Fruit fly (Drosophila melanogaster) whole organism, embryonic: ENCODE results near the gene CG43338.

Experiments
- Awh ChIP-seq: fragments of 200-800 bp; sonication (Bioruptor generic); IDR thresholded peaks from 2 replicates; pipeline ENCODE4, ENCODE4 v1.3.6; 2022; ENCODE audit warnings: missing biosample characterization, missing genetic modification characterization
- CG10147 ChIP-seq: fragments of 200-800 bp; sonication (Bioruptor generic); optimal IDR thresholded peaks from 2 replicates; lab custom pipeline; 2019; ENCODE audit warnings: missing biosample characterization, mild to moderate bottlenecking, missing genetic modification characterization, moderate library complexity
- CG11456 ChIP-seq: fragments of 200-800 bp; sonication (Bioruptor generic); IDR thresholded peaks from 3 replicates; pipeline ENCODE4 v1.3.6; 2022; ENCODE audit warnings: missing biosample characterization, missing genetic modification characterization
- CG12391 ChIP-seq: fragments of 200-800 bp; sonication (Bioruptor generic); optimal IDR thresholded peaks from 3 replicates; lab custom pipeline; 2018; ENCODE audit warnings: missing biosample characterization, mild to moderate bottlenecking, missing genetic modification characterization, moderate library complexity
- CG13894 ChIP-seq: fragments of 200-800 bp; sonication (Bioruptor generic); optimal IDR thresholded peaks from 3 replicates; lab custom pipeline; 2018; ENCODE audit warnings: missing biosample characterization, mild to moderate bottlenecking, missing genetic modification characterization, moderate library complexity
- CG14860 ChIP-seq: fragments of 200-800 bp; sonication (Bioruptor generic); IDR thresholded peaks from 3 replicates; pipeline ENCODE4 v1.3.6; 2022; ENCODE audit warnings: missing biosample characterization, missing genetic modification characterization; ENCODE audit not compliant: partially characterized antibody
- CG1529 ChIP-seq: fragments of 200-800 bp; sonication (Bioruptor generic); optimal IDR thresholded peaks from 3 replicates; lab custom pipeline; 2018; ENCODE audit warnings: missing biosample characterization, missing genetic modification characterization
- CG16863 ChIP-seq: fragments of 200-800 bp; sonication (Bioruptor generic); optimal IDR thresholded peaks from 3 replicates; lab custom pipeline; 2016; ENCODE audit warnings: missing biosample characterization, missing genetic modification characterization
- CG17328 ChIP-seq: fragments of 200-800 bp; sonication (Bioruptor generic); IDR thresholded peaks from 2 replicates; pipeline ENCODE4 v1.3.6; 2022; ENCODE audit warnings: missing biosample characterization, missing genetic modification characterization
- CG17568 ChIP-seq: fragments of 200-800 bp; sonication (Bioruptor generic); optimal IDR thresholded peaks from 2 replicates; lab custom pipeline; 2018; ENCODE audit warnings: missing biosample characterization, mild to moderate bottlenecking, missing genetic modification characterization, moderate library complexity
- CG18476 ChIP-seq: fragments of 200-800 bp; sonication (Bioruptor generic); optimal IDR thresholded peaks from 2 replicates; lab custom pipeline; 2016; ENCODE audit warnings: missing biosample characterization, mild to moderate bottlenecking, missing genetic modification characterization
- CG30020 ChIP-seq: fragments of 200-800 bp; optimal IDR thresholded peaks from 2 replicates; lab custom pipeline; 2019; ENCODE audit warnings: missing biosample characterization, mild to moderate bottlenecking, missing genetic modification characterization, moderate library complexity
- CG30431 ChIP-seq: fragments of 200-800 bp; sonication (Bioruptor generic); optimal IDR thresholded peaks from 2 replicates; lab custom pipeline; 2017; ENCODE audit warnings: missing biosample characterization, missing genetic modification characterization
- CG31365 ChIP-seq: fragments of 200-800 bp; sonication (Bioruptor generic); optimal IDR thresholded peaks from 2 replicates; lab custom pipeline; 2018; ENCODE audit warnings: missing biosample characterization, mild to moderate bottlenecking, missing genetic modification characterization
- CG31441 ChIP-seq: fragments of 200-800 bp; sonication (Bioruptor generic); IDR thresholded peaks from 2 replicates; pipeline ENCODE4 v1.3.6; 2022; ENCODE audit warnings: missing biosample characterization, missing genetic modification characterization
- CG33213 ChIP-seq: fragments of 200-800 bp; sonication (Bioruptor generic); optimal IDR thresholded peaks from 3 replicates; lab custom pipeline; 2016; ENCODE audit warnings: missing biosample characterization, missing genetic modification characterization
- CG3847 ChIP-seq: fragments of 200-800 bp; sonication (Bioruptor generic); IDR thresholded peaks from 2 replicates; pipeline ENCODE4 v1.3.6; 2022; ENCODE audit warnings: missing biosample characterization, missing genetic modification characterization
- CG4707 ChIP-seq: fragments of 200-800 bp; sonication (Bioruptor generic); optimal IDR thresholded peaks from 2 replicates; lab custom pipeline; 2018; ENCODE audit warnings: missing biosample characterization, mild to moderate bottlenecking, missing genetic modification characterization, moderate library complexity
- CG7556 ChIP-seq: fragments of 200-800 bp; sonication (Bioruptor generic); optimal IDR thresholded peaks from 2 replicates; lab custom pipeline; 2017; ENCODE audit warnings: missing biosample characterization, mild to moderate bottlenecking, missing genetic modification characterization
- CTCF ChIP-seq: fragments of 200-800 bp; sonication (Bioruptor generic); optimal IDR thresholded peaks from 2 replicates; lab custom pipeline; 2017; ENCODE audit warnings: missing biosample characterization, mild to moderate bottlenecking, missing genetic modification characterization, moderate library complexity
- CrebB ChIP-seq: fragments of 200-800 bp; sonication (Bioruptor generic); optimal IDR thresholded peaks from 3 replicates; lab custom pipeline; 2018; ENCODE audit warnings: missing biosample characterization, mild to moderate bottlenecking, missing genetic modification characterization
- Dp ChIP-seq: fragments of 200-800 bp; sonication (Bioruptor generic); optimal IDR thresholded peaks from 2 replicates; lab custom pipeline; 2018; ENCODE audit warnings: missing biosample characterization, mild to moderate bottlenecking, missing genetic modification characterization, moderate library complexity
- Dref ChIP-seq: fragments of 200-800 bp; sonication (Bioruptor generic); IDR thresholded peaks from 2 replicates; pipeline ENCODE4 v1.3.6; 2022; ENCODE audit warnings: missing biosample characterization, missing genetic modification characterization
- HmgZ ChIP-seq: fragments of 200-800 bp; sonication (Bioruptor generic); optimal IDR thresholded peaks from 2 replicates; lab custom pipeline; 2018; ENCODE audit warnings: missing biosample characterization, mild to moderate bottlenecking, missing genetic modification characterization
- Hr51 ChIP-seq, 2 experiments: fragments of 200-800 bp; sonication (Bioruptor generic); optimal IDR thresholded peaks; 2 replicates in 1 of 2; 3 replicates in 1 of 2; lab custom pipeline; 2016 to 2018; ENCODE audit warnings: missing biosample characterization in 2 of 2, missing genetic modification characterization in 2 of 2, mild to moderate bottlenecking in 1 of 2, moderate library complexity in 1 of 2
- Kr ChIP-seq: fragments of 200-800 bp; sonication (Bioruptor generic); optimal IDR thresholded peaks from 2 replicates; lab custom pipeline; 2017; ENCODE audit warnings: missing biosample characterization, mild to moderate bottlenecking, missing genetic modification characterization
- Lhr ChIP-seq: fragments of 200-800 bp; sonication (Bioruptor generic); optimal IDR thresholded peaks from 3 replicates; lab custom pipeline; 2017; ENCODE audit warnings: mild to moderate bottlenecking, missing biosample characterization, missing genetic modification reagents, missing genetic modification characterization
- Lpt ChIP-seq: fragments of >200 bp; optimal IDR thresholded peaks from 2 replicates; lab custom pipeline; 2018; ENCODE audit warnings: missing biosample characterization, missing genetic modification characterization
- Ptx1 ChIP-seq: fragments of 200-800 bp; sonication (Bioruptor generic); IDR thresholded peaks from 2 replicates; pipeline ENCODE4 v1.3.6; 2022; ENCODE audit warnings: missing biosample characterization, missing genetic modification characterization
- Sox102F ChIP-seq: fragments of 200-800 bp; sonication (Bioruptor generic); optimal IDR thresholded peaks from 2 replicates; lab custom pipeline; 2018; ENCODE audit warnings: missing biosample characterization, mild to moderate bottlenecking, missing genetic modification characterization, moderate library complexity
- TFAM ChIP-seq: fragments of 200-800 bp; sonication (Bioruptor generic); optimal IDR thresholded peaks from 2 replicates; lab custom pipeline; 2017; ENCODE audit warnings: missing biosample characterization, missing genetic modification characterization, inconsistent platforms
- YL-1 ChIP-seq: fragments of 200-800 bp; sonication (Bioruptor generic); optimal IDR thresholded peaks from 3 replicates; lab custom pipeline; 2017; ENCODE audit warnings: missing biosample characterization, mild to moderate bottlenecking, missing genetic modification characterization
- ap ChIP-seq: fragments of 200-800 bp; sonication (Bioruptor generic); IDR thresholded peaks from 2 replicates; pipeline ENCODE4 v1.3.6; 2022; ENCODE audit warnings: missing biosample characterization, missing genetic modification characterization
- bowl ChIP-seq: fragments of 200-800 bp; sonication (Bioruptor generic); IDR thresholded peaks from 2 replicates; pipeline ENCODE4 v1.3.6; 2022; ENCODE audit warnings: missing biosample characterization, missing genetic modification characterization
- dm ChIP-seq: fragments of 200-800 bp; sonication (Bioruptor generic); optimal IDR thresholded peaks from 3 replicates; lab custom pipeline; 2016; ENCODE audit warnings: missing biosample characterization, missing genetic modification characterization
- dysf ChIP-seq: fragments of 200-800 bp; sonication (Bioruptor generic); IDR thresholded peaks from 3 replicates; pipeline ENCODE4 v1.3.6; 2022; ENCODE audit warnings: missing biosample characterization, missing genetic modification characterization
- ems ChIP-seq: fragments of 200-800 bp; sonication (Bioruptor generic); optimal IDR thresholded peaks from 3 replicates; lab custom pipeline; 2016; ENCODE audit warnings: missing biosample characterization, missing genetic modification characterization
- exex ChIP-seq: fragments of 200-800 bp; sonication (Bioruptor generic); optimal IDR thresholded peaks from 4 replicates; lab custom pipeline; 2018; ENCODE audit warnings: missing biosample characterization, mild to moderate bottlenecking, missing genetic modification characterization, moderate library complexity
- eyg ChIP-seq: fragments of 200-800 bp; sonication (Bioruptor generic); optimal IDR thresholded peaks from 3 replicates; lab custom pipeline; 2016; ENCODE audit warnings: missing biosample characterization, missing genetic modification characterization
- gce ChIP-seq: fragments of 200-800 bp; sonication (Bioruptor generic); IDR thresholded peaks from 3 replicates; pipeline ENCODE4 v1.3.6; 2022; ENCODE audit warnings: missing biosample characterization, missing genetic modification characterization
- h ChIP-seq: fragments of >200 bp; optimal IDR thresholded peaks from 2 replicates; lab custom pipeline; 2017
- hb ChIP-seq: fragments of 200-800 bp; sonication (Bioruptor generic); IDR thresholded peaks from 3 replicates; pipeline ENCODE4 v1.3.6; 2022; ENCODE audit warnings: missing biosample characterization, missing genetic modification characterization; ENCODE audit not compliant: partially characterized antibody
- lmd ChIP-seq: fragments of 200-800 bp; sonication (Bioruptor generic); IDR thresholded peaks from 2 replicates; pipeline ENCODE4 v1.3.6; 2022; ENCODE audit warnings: missing biosample characterization, missing genetic modification characterization
- mld ChIP-seq: fragments of 200-800 bp; sonication (Bioruptor generic); IDR thresholded peaks from 3 replicates; pipeline ENCODE4 v1.3.6; 2022; ENCODE audit warnings: missing biosample characterization, missing genetic modification characterization; ENCODE audit not compliant: partially characterized antibody
- nau ChIP-seq: fragments of 200-800 bp; sonication (Bioruptor generic); optimal IDR thresholded peaks from 3 replicates; lab custom pipeline; 2017; ENCODE audit warnings: missing biosample characterization, mild to moderate bottlenecking, missing genetic modification characterization, missing genetic modification reagents
- pfk ChIP-seq: fragments of 200-800 bp; sonication (Bioruptor generic); optimal IDR thresholded peaks from 2 replicates; lab custom pipeline; 2018; ENCODE audit warnings: missing biosample characterization, mild to moderate bottlenecking, missing genetic modification characterization, moderate library complexity
- seq ChIP-seq: fragments of 200-800 bp; sonication (Bioruptor generic); IDR thresholded peaks from 2 replicates; pipeline ENCODE4 v1.3.6; 2022; ENCODE audit warnings: missing biosample characterization, missing genetic modification characterization
- sima ChIP-seq: fragments of 200-800 bp; sonication (Bioruptor generic); optimal IDR thresholded peaks from 2 replicates; lab custom pipeline; 2016; ENCODE audit warnings: missing biosample characterization, missing genetic modification characterization
- slbo ChIP-seq: fragments of 200-800 bp; sonication (Bioruptor generic); IDR thresholded peaks from 2 replicates; pipeline ENCODE4 v1.3.6; 2022; ENCODE audit warnings: missing biosample characterization, missing genetic modification characterization
- sqz ChIP-seq: fragments of 200-800 bp; sonication (Bioruptor generic); optimal IDR thresholded peaks from 3 replicates; lab custom pipeline; 2018; ENCODE audit warnings: missing biosample characterization, mild to moderate bottlenecking, missing genetic modification characterization
- sug ChIP-seq: fragments of 200-800 bp; optimal IDR thresholded peaks from 2 replicates; lab custom pipeline; 2019; ENCODE audit warnings: missing biosample characterization, mild to moderate bottlenecking, missing genetic modification characterization, moderate library complexity
- wor ChIP-seq: fragments of 200-800 bp; sonication (Bioruptor generic); IDR thresholded peaks from 2 replicates; pipeline ENCODE4 v1.3.6; 2022; ENCODE audit warnings: missing biosample characterization, missing genetic modification characterization
- zen ChIP-seq: fragments of 200-800 bp; sonication (Bioruptor generic); optimal IDR thresholded peaks from 3 replicates; lab custom pipeline; 2018; ENCODE audit warnings: missing biosample characterization, mild to moderate bottlenecking, missing genetic modification characterization, moderate library complexity

CG43338 gene

dm6 chr2L:18681903-18682302 is 10.9 kb upstream of the CG43338 start, which contains the start of gene tos (continued):
- TF ChIP-seq TFAM (GFP tag; lab: Kevin White, UChicago) (no peak), dysf (no peak), Lpt (GFP tag; lab: Kevin White, UChicago) (no peak), YL-1 (GFP tag; lab: Kevin White, UChicago) (peak; percentile 49), exex (tag; lab: Kevin White, UChicago) (no peak), CG18476 (GFP tag; lab: Kevin White, UChicago) (no peak), sqz (GFP tag; lab: Kevin White, UChicago) (peak; percentile 77), Hr51 (GFP tag; optimal IDR thresholded peaks at IDR 0.05; lab: Kevin White, UChicago) (no peak), CG10147 (GFP tag; lab: Kevin White, UChicago) (no peak), Sox102F (GFP tag; lab: Kevin White, UChicago) (no peak), sima (GFP tag; lab: Kevin White, UChicago) (no peak), h (lab: Kevin White, UChicago) (no peak), CG3847 (peak; percentile 61), seq (GFP tag; lab: Robert Waterston, UW) (no peak), Dp (peak; percentile 91), slbo (no peak), sug (tag; lab: Kevin White, UChicago) (no peak), Lhr (GFP tag; lab: Kevin White, UChicago) (peak; percentile 44), CG12391 (no peak), CTCF (no peak), CG31441 (GFP tag; lab: Robert Waterston, UW) (no peak), gce (no peak), CG14860 (GFP tag; lab: Robert Waterston, UW) (no peak), CG4707 (no peak), nau (no peak), Kr (GFP tag; lab: Kevin White, UChicago) (no peak), CG30431 (GFP tag; lab: Kevin White, UChicago) (no peak), pfk (GFP tag; lab: Kevin White, UChicago) (no peak), CG33213 (GFP tag; lab: Kevin White, UChicago) (no peak), CG13894 (tag; lab: Kevin White, UChicago) (no peak), hb (GFP tag; lab: Robert Waterston, UW) (no peak), Dref (GFP tag; lab: Robert Waterston, UW) (no peak), zen (no peak), CG17568 (GFP tag; lab: Kevin White, UChicago) (no peak), bowl (GFP tag; lab: Robert Waterston, UW) (no peak), CG16863 (GFP tag; lab: Kevin White, UChicago) (no peak), dm (GFP tag; lab: Kevin White, UChicago) (no peak), CG11456 (no peak), lmd (GFP tag; lab: Robert Waterston, UW) (no peak), CG1529 (no peak), CG7556 (no peak), wor (no peak), mld (GFP tag; lab: Robert Waterston, UW) (no peak), CG30020 (no peak), ems (GFP tag; lab: Kevin White, UChicago) (no peak), CG31365 (tag; lab: Kevin White, UChicago) (no peak), ap (GFP tag; lab: Robert Waterston, UW) (no peak), CG17328 (no peak), eyg (GFP tag; lab: Kevin White, UChicago) (no peak), HmgZ (tag; lab: Kevin White, UChicago) (peak; percentile 38), CrebB (tag; lab: Kevin White, UChicago) (no peak), Ptx1 (GFP tag; lab: Robert Waterston, UW) (no peak), Awh (no peak)
